Fruit fly (Drosophila melanogaster) whole organism, pupa: ENCODE data around the gene ndl.

Source experiments
- CG10348 ChIP-seq: fragments of 200-800 bp; sonication (Bioruptor generic); IDR thresholded peaks from 2 replicates; pipeline ENCODE4 v1.3.6; 2022; ENCODE audit warnings: missing biosample characterization, missing genetic modification characterization
- CG12605 ChIP-seq: fragments of 200-800 bp; sonication (Bioruptor generic); IDR thresholded peaks from 2 replicates; pipeline ENCODE4 v1.3.6; 2022; ENCODE audit warnings: missing biosample characterization, missing genetic modification characterization
- CG13204 ChIP-seq: fragments of 200-800 bp; sonication (Bioruptor generic); optimal IDR thresholded peaks from 2 replicates; lab custom pipeline; 2018; ENCODE audit warnings: missing biosample characterization, mild to moderate bottlenecking, missing genetic modification characterization, moderate library complexity
- CG14655 ChIP-seq: fragments of 200-800 bp; sonication (Bioruptor generic); optimal IDR thresholded peaks from 3 replicates; lab custom pipeline; 2017; ENCODE audit warnings: mild to moderate bottlenecking, missing biosample characterization, missing genetic modification reagents, missing genetic modification characterization
- CG15710 ChIP-seq: fragments of 200-800 bp; sonication (Bioruptor generic); optimal IDR thresholded peaks from 2 replicates; lab custom pipeline; 2018; ENCODE audit warnings: missing biosample characterization, mild to moderate bottlenecking, missing genetic modification characterization, moderate library complexity
- CG17806 ChIP-seq: fragments of 200-800 bp; sonication (Bioruptor generic); optimal IDR thresholded peaks from 2 replicates; lab custom pipeline; 2018; ENCODE audit warnings: missing biosample characterization, mild to moderate bottlenecking, missing genetic modification characterization, moderate library complexity
- CG32121 ChIP-seq: fragments of 200-800 bp; sonication (Bioruptor generic); IDR thresholded peaks from 2 replicates; pipeline ENCODE4 v1.3.6; 2022; ENCODE audit warnings: missing biosample characterization, missing genetic modification characterization
- CG34367 ChIP-seq: fragments of 200-800 bp; sonication (Bioruptor generic); optimal IDR thresholded peaks from 2 replicates; lab custom pipeline; 2018; ENCODE audit warnings: missing biosample characterization, mild to moderate bottlenecking, missing genetic modification characterization
- CG4496 ChIP-seq: fragments of 200-800 bp; sonication (Bioruptor generic); IDR thresholded peaks from 3 replicates; pipeline ENCODE4 v1.3.6; 2022; ENCODE audit warnings: missing biosample characterization, missing genetic modification characterization
- CG8159 ChIP-seq: fragments of 200-800 bp; sonication (Bioruptor generic); optimal IDR thresholded peaks from 3 replicates; lab custom pipeline; 2018; ENCODE audit warnings: missing biosample characterization, mild to moderate bottlenecking, missing genetic modification characterization, moderate library complexity
- CG8301 ChIP-seq: fragments of 200-800 bp; sonication (Bioruptor generic); optimal IDR thresholded peaks from 2 replicates; lab custom pipeline; 2018; ENCODE audit warnings: missing biosample characterization, mild to moderate bottlenecking, missing genetic modification characterization
- CG9948 ChIP-seq: fragments of 200-800 bp; sonication (Bioruptor generic); optimal IDR thresholded peaks from 2 replicates; lab custom pipeline; 2018; ENCODE audit warnings: missing biosample characterization, mild to moderate bottlenecking, missing genetic modification characterization, moderate library complexity
- D1 ChIP-seq: fragments of 200-800 bp; sonication (Bioruptor generic); optimal IDR thresholded peaks from 2 replicates; lab custom pipeline; 2018; ENCODE audit warnings: missing biosample characterization, mild to moderate bottlenecking, missing genetic modification characterization, moderate library complexity
- EcR ChIP-seq: fragments of 200-800 bp; sonication (Bioruptor generic); optimal IDR thresholded peaks from 3 replicates; lab custom pipeline; 2019; ENCODE audit warnings: missing biosample characterization, missing genetic modification characterization, mild to moderate bottlenecking, moderate library complexity, missing genetic modification reagents
- Ets98B ChIP-seq: fragments of 200-800 bp; sonication (Bioruptor generic); IDR thresholded peaks from 2 replicates; pipeline ENCODE4 v1.3.6; 2022; ENCODE audit warnings: missing biosample characterization, missing genetic modification characterization
- Pif1A ChIP-seq: fragments of 200-800 bp; sonication (Bioruptor generic); optimal IDR thresholded peaks from 3 replicates; lab custom pipeline; 2016; ENCODE audit warnings: missing biosample characterization, missing genetic modification characterization
- Pif1B ChIP-seq: fragments of 200-800 bp; sonication (Bioruptor generic); optimal IDR thresholded peaks from 3 replicates; lab custom pipeline; 2016; ENCODE audit warnings: missing biosample characterization, missing genetic modification characterization
- Snoo ChIP-seq: fragments of 200-800 bp; sonication (Bioruptor generic); optimal IDR thresholded peaks from 3 replicates; lab custom pipeline; 2017; ENCODE audit warnings: missing biosample characterization, mild to moderate bottlenecking, missing genetic modification characterization, inconsistent platforms
- fd96Ca ChIP-seq: fragments of 200-800 bp; sonication (Bioruptor generic); IDR thresholded peaks from 3 replicates; pipeline ENCODE4 v1.3.6; 2022; ENCODE audit warnings: missing biosample characterization, missing genetic modification characterization
- gl ChIP-seq: fragments of 200-800 bp; sonication (Bioruptor generic); optimal IDR thresholded peaks from 2 replicates; lab custom pipeline; 2018; ENCODE audit warnings: missing biosample characterization, mild to moderate bottlenecking, missing genetic modification characterization
- rn ChIP-seq: fragments of 200-800 bp; sonication (Bioruptor generic); IDR thresholded peaks from 2 replicates; pipeline ENCODE4 v1.3.6; 2022; ENCODE audit warnings: missing biosample characterization, missing genetic modification characterization

ndl gene

DNA sequence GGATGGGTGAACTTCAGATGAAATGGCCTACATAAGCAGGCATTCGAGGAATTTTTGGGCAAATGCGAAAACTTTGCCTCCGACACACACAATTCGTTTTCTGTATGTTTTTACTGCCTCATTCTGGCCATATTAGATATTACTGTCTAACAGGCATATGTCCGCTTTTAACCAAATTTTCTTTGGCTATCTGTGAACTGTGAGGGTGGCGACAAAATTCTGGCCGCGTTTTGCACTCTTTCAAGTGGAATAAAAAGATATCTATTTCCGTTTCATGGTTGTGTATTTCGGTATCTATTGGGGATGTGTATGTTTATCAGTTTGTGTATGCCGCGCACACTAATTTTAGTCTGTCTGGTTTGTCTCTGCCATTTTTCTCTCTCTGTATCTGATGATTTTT is 44.6 kb downstream of the ndl start:
- TF ChIP-seq CG34367, result no peak
- no peak for TF ChIP-seq EcR (GFP tag; lab: Kevin White, UChicago)
- no peak for TF ChIP-seq Pif1B (GFP tag; lab: Kevin White, UChicago)
- TF ChIP-seq CG15710 (tag; lab: Kevin White, UChicago), result no peak
- no peak for TF ChIP-seq CG8159 (tag; lab: Kevin White, UChicago)
- TF ChIP-seq CG8301 (tag; lab: Kevin White, UChicago), result no peak

dm6 chr3L:6556221-6556620 is 46.9 kb downstream of the ndl start:
- TF ChIP-seq fd96Ca (GFP tag; lab: Robert Waterston, UW), result no peak
- no peak for TF ChIP-seq rn (GFP tag; lab: Robert Waterston, UW)
- TF ChIP-seq CG4496 (GFP tag; lab: Robert Waterston, UW), result no peak
- TF ChIP-seq CG8159 (tag; lab: Kevin White, UChicago), result no peak
- no peak for TF ChIP-seq Ets98B (GFP tag; lab: Robert Waterston, UW)
- TF ChIP-seq CG8301 (tag; lab: Kevin White, UChicago), result no peak
- TF ChIP-seq CG14655 (GFP tag; lab: Kevin White, UChicago), result no peak
- no peak for TF ChIP-seq Snoo (tag; lab: Kevin White, UChicago)
- no peak for TF ChIP-seq Pif1B (GFP tag; lab: Kevin White, UChicago)
- TF ChIP-seq CG9948 (tag; lab: Kevin White, UChicago), result no peak
- TF ChIP-seq CG13204 (GFP tag; lab: Kevin White, UChicago), result no peak
- no peak for TF ChIP-seq Pif1A (GFP tag; lab: Kevin White, UChicago)
- no peak for TF ChIP-seq gl (tag; lab: Kevin White, UChicago)
- TF ChIP-seq D1, result no peak
- TF ChIP-seq CG34367, result no peak
- no peak for TF ChIP-seq CG15710 (tag; lab: Kevin White, UChicago)
- no peak for TF ChIP-seq CG32121
- no peak for TF ChIP-seq CG17806 (tag; lab: Kevin White, UChicago)
- TF ChIP-seq CG12605 (GFP tag; lab: Robert Waterston, UW), result no peak

dm6 chr3L:6554056-6554739 is 49.0 kb downstream of the ndl start:
- TF ChIP-seq CG32121 (no peak), CG4496 (GFP tag; lab: Robert Waterston, UW) (no peak), CG8159 (tag; lab: Kevin White, UChicago) (peak; percentile 18), CG10348 (GFP tag; lab: Robert Waterston, UW) (no peak), fd96Ca (GFP tag; lab: Robert Waterston, UW) (no peak), Pif1A (GFP tag; lab: Kevin White, UChicago) (peak; percentile 3)
- TF ChIP-seq, all 21 proteins: peak for 2

DNA sequence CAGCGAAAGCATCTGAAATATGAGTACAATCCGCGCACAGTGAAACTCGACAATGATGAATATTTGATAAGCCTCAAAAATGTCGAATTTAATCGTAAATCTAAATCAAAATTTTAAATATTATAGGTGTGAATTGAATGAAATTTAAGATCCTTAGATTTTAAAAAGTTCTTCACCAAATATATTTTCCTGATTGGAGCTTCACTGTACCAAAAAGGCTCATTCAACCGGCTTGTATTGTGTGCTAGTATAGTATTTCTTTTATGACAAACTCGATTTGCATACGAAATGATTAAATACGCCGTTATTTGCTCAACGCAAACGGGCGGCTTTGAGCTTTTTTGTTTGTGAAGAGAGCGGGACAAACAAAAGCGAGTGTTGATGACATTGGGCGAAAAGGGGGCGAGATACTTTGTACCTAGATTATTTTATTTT is 50.2 kb downstream of the ndl start:
- TF ChIP-seq D1 (peak; percentile 6), CG8301 (tag; lab: Kevin White, UChicago) (peak; percentile 46), EcR (GFP tag; lab: Kevin White, UChicago) (no peak), CG13204 (GFP tag; lab: Kevin White, UChicago) (no peak), CG14655 (GFP tag; lab: Kevin White, UChicago) (peak; percentile 51), rn (GFP tag; lab: Robert Waterston, UW) (peak; percentile 35; the same call in 1 of the 2 replicates), CG34367 (peak; percentile 15), CG17806 (tag; lab: Kevin White, UChicago) (peak; percentile 34), CG32121 (peak; percentile 66), CG8159 (tag; lab: Kevin White, UChicago) (peak; percentile 44), fd96Ca (GFP tag; lab: Robert Waterston, UW) (no peak), CG9948 (tag; lab: Kevin White, UChicago) (peak; percentile 28), CG10348 (GFP tag; lab: Robert Waterston, UW) (no peak), gl (tag; lab: Kevin White, UChicago) (no peak), Ets98B (GFP tag; lab: Robert Waterston, UW) (peak; percentile 67), CG15710 (tag; lab: Kevin White, UChicago) (peak; percentile 41), CG12605 (GFP tag; lab: Robert Waterston, UW) (peak; percentile 61), Pif1A (GFP tag; lab: Kevin White, UChicago) (peak; percentile 55), Pif1B (GFP tag; lab: Kevin White, UChicago) (peak; percentile 38), CG4496 (GFP tag; lab: Robert Waterston, UW) (peak; percentile 66), Snoo (tag; lab: Kevin White, UChicago) (peak; percentile 75)

- TF ChIP-seq EcR (GFP tag; lab: Kevin White, UChicago) (no peak), CG8301 (tag; lab: Kevin White, UChicago) (no peak), Pif1B (GFP tag; lab: Kevin White, UChicago) (no peak), Pif1A (GFP tag; lab: Kevin White, UChicago) (no peak), CG34367 (no peak), CG32121 (no peak), CG8159 (tag; lab: Kevin White, UChicago) (no peak), CG4496 (GFP tag; lab: Robert Waterston, UW) (no peak), CG14655 (GFP tag; lab: Kevin White, UChicago) (no peak), fd96Ca (GFP tag; lab: Robert Waterston, UW) (no peak)
Observed at dm6 chr3L:6552420-6552819, 50.7 kb downstream of the ndl start.
